Fruit fly (Drosophila melanogaster) Kc167 (cell line): ENCODE data around the gene cact.

Experiments
- Myc ChIP-seq: fragments of >200 bp; optimal IDR thresholded peaks from 2 replicates; lab custom pipeline; 2017; ENCODE audit warnings: missing external identifiers
- Sin3A ChIP-seq: fragments of >200 bp; optimal IDR thresholded peaks from 2 replicates; lab custom pipeline; 2018; ENCODE audit warnings: missing external identifiers
- h ChIP-seq: fragments of >200 bp; optimal IDR thresholded peaks from 3 replicates; lab custom pipeline; 2018; ENCODE audit warnings: missing external identifiers
- insv ChIP-seq: fragments of >200 bp; optimal IDR thresholded peaks from 3 replicates; lab custom pipeline; 2018; ENCODE audit warnings: missing external identifiers
- psq ChIP-seq: fragments of >200 bp; optimal IDR thresholded peaks from 2 replicates; lab custom pipeline; 2017; ENCODE audit warnings: missing external identifiers
- ttk ChIP-seq: sonication (Bioruptor generic); optimal IDR thresholded peaks from 2 replicates; lab custom pipeline; 2017; ENCODE audit warnings: missing external identifiers

The cact gene

DNA sequence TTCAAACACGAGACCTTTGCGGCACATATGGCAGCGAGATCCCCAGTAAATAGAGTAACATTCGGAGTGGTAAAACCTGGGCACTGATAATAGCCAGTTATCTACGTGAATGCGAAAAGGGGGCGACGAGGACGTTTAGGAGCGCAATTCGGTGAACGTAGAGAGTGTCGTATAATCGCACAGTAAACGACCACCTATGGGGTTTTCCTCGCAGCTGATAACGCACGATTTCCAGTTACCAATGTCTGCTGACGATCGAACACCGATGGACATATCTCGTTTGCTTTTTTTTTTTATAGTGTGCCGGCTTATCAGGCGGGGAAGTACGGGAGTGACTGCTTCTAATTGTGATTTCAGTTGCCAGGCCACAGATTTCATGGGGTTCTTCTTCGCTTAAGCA lies 6.3 kb downstream of the cact start:
- TF ChIP-seq Myc (lab: Kevin White, UChicago): no peak
- TF ChIP-seq psq (lab: Kevin White, UChicago): no peak
- TF ChIP-seq insv (lab: Kevin White, UChicago): no peak
- no peak for TF ChIP-seq Sin3A (lab: Kevin White, UChicago)
- TF ChIP-seq h (lab: Kevin White, UChicago): no peak
- no peak for TF ChIP-seq ttk

DNA sequence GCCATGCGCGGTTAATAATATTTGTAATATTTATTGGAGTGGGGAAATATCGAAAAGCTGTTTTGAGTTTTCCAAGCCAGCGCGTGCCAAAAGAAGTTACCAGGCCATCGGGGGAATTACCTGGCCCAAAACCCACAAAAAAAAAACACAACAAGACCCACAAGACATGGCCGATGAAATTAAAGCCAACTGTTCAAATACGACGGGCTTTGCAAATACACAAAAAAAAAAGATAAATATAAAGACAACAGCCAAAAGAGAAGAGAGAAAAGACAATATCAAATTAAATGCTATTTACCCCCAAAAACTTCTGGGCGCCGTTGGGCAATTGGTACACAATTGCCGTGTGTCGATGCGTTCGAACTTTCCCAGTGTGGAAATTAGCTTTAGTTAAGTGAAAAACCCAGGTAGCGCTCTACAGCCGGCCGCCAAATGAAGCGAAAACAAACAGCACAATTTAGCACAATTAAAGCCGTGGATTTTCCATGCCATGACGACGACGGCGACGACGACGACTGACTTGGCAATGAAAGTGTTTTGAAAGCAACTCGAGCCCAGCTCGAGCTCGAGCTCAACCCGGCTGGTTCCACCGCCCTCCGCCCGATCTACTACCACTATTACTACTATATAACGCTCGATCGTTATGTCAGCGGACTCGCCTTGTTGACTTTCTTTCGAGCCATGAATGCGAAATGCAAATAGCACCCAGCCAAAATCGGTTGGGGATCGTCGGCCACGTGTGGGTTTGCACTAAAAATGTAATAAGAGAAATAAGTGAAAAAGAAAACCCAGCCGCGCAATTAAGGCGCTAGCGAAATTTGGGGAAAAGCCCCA lies 8.0 kb downstream of the cact start:
- TF ChIP-seq ttk (no peak), insv (lab: Kevin White, UChicago) (no peak), h (lab: Kevin White, UChicago) (no peak), Sin3A (lab: Kevin White, UChicago) (no peak), psq (lab: Kevin White, UChicago) (no peak), Myc (lab: Kevin White, UChicago) (no peak)

DNA sequence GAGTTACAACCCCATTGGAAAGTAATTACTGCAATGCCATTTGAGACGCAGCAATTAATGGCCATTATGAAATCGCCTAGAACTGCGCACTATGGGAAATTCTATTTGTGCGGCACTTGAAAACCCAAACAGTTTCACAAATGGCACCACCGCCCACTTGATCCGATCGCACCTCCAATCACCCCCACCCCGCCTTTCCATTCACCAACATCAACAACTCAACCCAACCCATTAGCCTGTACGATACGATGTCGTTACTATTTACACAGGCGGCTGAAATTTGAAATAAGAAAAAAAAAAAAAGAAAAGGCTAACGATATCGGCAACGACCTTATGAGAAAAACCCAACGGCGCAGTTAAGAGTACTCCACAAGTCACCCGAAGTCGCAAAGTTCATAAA lies 8.9 kb downstream of the cact start:
- TF ChIP-seq insv (lab: Kevin White, UChicago) (no peak), Sin3A (lab: Kevin White, UChicago) (no peak), Myc (lab: Kevin White, UChicago) (no peak), h (lab: Kevin White, UChicago) (no peak), psq (lab: Kevin White, UChicago) (no peak), ttk (no peak)

DNA sequence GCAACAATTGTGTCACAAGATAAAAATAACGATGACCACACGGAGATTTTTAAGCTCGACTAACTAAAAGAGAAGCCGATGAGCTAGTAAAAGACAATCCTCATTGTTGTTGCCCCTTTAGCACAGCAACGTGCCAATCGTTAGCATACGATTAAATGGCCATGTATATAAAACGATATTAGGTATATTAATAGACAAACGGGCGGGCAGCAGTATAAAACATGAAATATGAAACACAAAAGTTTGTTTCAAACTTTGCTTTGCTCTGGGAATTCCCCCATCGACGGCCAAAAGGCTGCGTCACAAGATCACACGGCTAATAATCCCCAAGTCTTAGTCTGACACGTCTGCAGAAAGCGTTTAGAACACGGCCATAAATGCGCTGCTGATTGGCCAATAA lies 9.6 kb downstream of the cact start:
- no peak for TF ChIP-seq h (lab: Kevin White, UChicago)
- no peak for TF ChIP-seq ttk
- no peak for TF ChIP-seq Sin3A (lab: Kevin White, UChicago)
- no peak for TF ChIP-seq psq (lab: Kevin White, UChicago)
- TF ChIP-seq insv (lab: Kevin White, UChicago): no peak
- no peak for TF ChIP-seq Myc (lab: Kevin White, UChicago)

dm6 chr2L:16315844-16316243 lies 10.2 kb downstream of the cact start:
- no peak for TF ChIP-seq Sin3A (lab: Kevin White, UChicago)
- TF ChIP-seq insv (lab: Kevin White, UChicago): no peak
- no peak for TF ChIP-seq ttk
- TF ChIP-seq psq (lab: Kevin White, UChicago): no peak
- TF ChIP-seq Myc (lab: Kevin White, UChicago): no peak
- no peak for TF ChIP-seq h (lab: Kevin White, UChicago)

dm6 chr2L:16315027-16315426 lies 11.0 kb downstream of the cact start:
- TF ChIP-seq Myc (lab: Kevin White, UChicago): no peak
- no peak for TF ChIP-seq h (lab: Kevin White, UChicago)
- TF ChIP-seq psq (lab: Kevin White, UChicago): no peak
- no peak for TF ChIP-seq ttk
- TF ChIP-seq insv (lab: Kevin White, UChicago): no peak

- no peak for TF ChIP-seq psq (lab: Kevin White, UChicago)
- no peak for TF ChIP-seq ttk
- TF ChIP-seq Myc (lab: Kevin White, UChicago): no peak
- no peak for TF ChIP-seq h (lab: Kevin White, UChicago)
- no peak for TF ChIP-seq insv (lab: Kevin White, UChicago)
- no peak for TF ChIP-seq Sin3A (lab: Kevin White, UChicago)
Observed at dm6 chr2L:16310648-16311047, 15.4 kb downstream of the cact start, which contains the start of the genes cni and fzy. TSS of gene cni (minus strand) at chr2L:16310726. TSS of gene fzy (plus strand) at chr2L:16310956.

- TF ChIP-seq h (lab: Kevin White, UChicago): no peak
- no peak for TF ChIP-seq Myc (lab: Kevin White, UChicago)
- no peak for TF ChIP-seq psq (lab: Kevin White, UChicago)
- TF ChIP-seq Sin3A (lab: Kevin White, UChicago): no peak
- no peak for TF ChIP-seq ttk
Observed at dm6 chr2L:16307026-16307703, 18.8 kb downstream of the cact start, which contains the start of the genes CG5861 and Syx5. TSS of gene CG5861 (minus strand) at chr2L:16307298. TSS of gene Syx5 (plus strand) at chr2L:16307346.

DNA sequence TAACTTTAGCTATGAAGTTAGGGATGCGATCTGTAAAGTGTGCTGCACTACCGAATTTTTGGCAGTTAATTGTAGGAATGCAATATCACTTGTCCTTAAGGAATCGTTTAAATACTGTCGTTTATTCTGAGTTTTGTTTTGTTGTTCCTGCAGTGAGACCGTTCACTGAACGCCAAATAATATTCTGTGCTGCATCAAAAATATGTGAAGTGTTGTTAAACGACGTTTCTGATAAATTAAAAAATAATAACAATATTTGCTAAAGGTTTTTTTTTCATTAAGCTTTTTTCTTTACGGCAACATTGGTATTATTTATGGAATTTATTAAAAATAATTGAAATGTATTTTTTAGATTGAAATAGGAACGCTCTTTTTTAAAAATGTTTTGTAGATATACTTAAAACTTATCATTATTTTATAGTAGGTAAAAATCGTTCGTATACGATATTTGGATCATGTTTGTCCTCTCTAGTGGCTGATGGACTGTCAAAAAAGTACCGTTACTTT lies 23.2 kb downstream of the cact start, which contains the start of gene GMF:
Gene GMF (minus strand): TSS at position 182 of the 507 bp plus-strand sequence.
- no peak for TF ChIP-seq insv (lab: Kevin White, UChicago)
- TF ChIP-seq ttk: no peak
- no peak for TF ChIP-seq psq (lab: Kevin White, UChicago)
- no peak for TF ChIP-seq Myc (lab: Kevin White, UChicago)

- TF ChIP-seq insv (lab: Kevin White, UChicago): no peak
- no peak for TF ChIP-seq psq (lab: Kevin White, UChicago)
- no peak for TF ChIP-seq ttk
- no peak for TF ChIP-seq h (lab: Kevin White, UChicago)
- no peak for TF ChIP-seq Myc (lab: Kevin White, UChicago)
- no peak for TF ChIP-seq Sin3A (lab: Kevin White, UChicago)
Observed at dm6 chr2L:16299466-16300311, 26.3 kb downstream of the cact start, which contains the start of the genes heix and CG17328. TSS of gene heix (minus strand) at chr2L:16299858. TSS of gene CG17328 (plus strand) at chr2L:16299943.
